Fruit fly (Drosophila melanogaster) whole organism, embryonic: ENCODE measurements around the gene CG6149.

Experiments
- CG6765 ChIP-seq: fragments of 200-800 bp; sonication (Bioruptor generic); optimal IDR thresholded peaks from 3 replicates; lab custom pipeline; 2017; ENCODE audit warnings: missing biosample characterization, mild to moderate bottlenecking, missing genetic modification characterization
- Poxn ChIP-seq: fragments of 200-800 bp; sonication (Bioruptor generic); IDR thresholded peaks from 2 replicates; pipeline ENCODE4 v1.3.6; 2022; ENCODE audit warnings: missing biosample characterization, missing genetic modification characterization
- TFAM ChIP-seq: fragments of 200-800 bp; sonication (Bioruptor generic); optimal IDR thresholded peaks from 2 replicates; lab custom pipeline; 2017; ENCODE audit warnings: missing biosample characterization, missing genetic modification characterization, inconsistent platforms
- bowl ChIP-seq: fragments of 200-800 bp; sonication (Bioruptor generic); IDR thresholded peaks from 2 replicates; pipeline ENCODE4 v1.3.6; 2022; ENCODE audit warnings: missing biosample characterization, missing genetic modification characterization

- TF ChIP-seq TFAM (GFP tag; lab: Kevin White, UChicago) (no peak), bowl (GFP tag; lab: Robert Waterston, UW) (no peak), CG6765 (GFP tag; lab: Kevin White, UChicago) (no peak), Poxn (GFP tag; lab: Robert Waterston, UW) (no peak)
These were observed 4.3 kb upstream of the CG6149 start for dm6 chr3L:11439570-11439969.
